Worm (Caenorhabditis elegans): ENCODE results near the gene lelo-2.
A peak's percentile ranks its signal among the peaks of the same experiment; 100 is the strongest.

lelo-2 gene

ce11 chrIII:1389988-1390387, 37.0 kb downstream of the lelo-2 start:
- no peak for TF ChIP-seq saeg-2 (GFP tag; IDR thresholded peaks at IDR 0.05)
- peak; percentile 75 for TF ChIP-seq dmd-6 (GFP tag; IDR thresholded peaks at IDR 0.05)
- TF ChIP-seq nhr-28 (tag; optimal IDR thresholded peaks at IDR 0.05), result peak; percentile 83
- TF ChIP-seq pqm-1 (tag; optimal IDR thresholded peaks at IDR 0.05), result peak; percentile 94
- peak; percentile 37; the same call in 1 of the 2 replicates for TF ChIP-seq php-3 (GFP tag; IDR thresholded peaks at IDR 0.05)
- TF ChIP-seq sdz-12 (GFP tag; optimal IDR thresholded peaks at IDR 0.05), result no peak
- no peak for TF ChIP-seq ceh-20 (GFP tag; IDR thresholded peaks at IDR 0.05)
- TF ChIP-seq hlh-30 (tag; optimal IDR thresholded peaks at IDR 0.05; ENCODE audit: insufficient read depth), result no peak
- peak; percentile 1 for TF ChIP-seq T20F7.1 (GFP tag; optimal IDR thresholded peaks at IDR 0.05)
- no peak for TF ChIP-seq ZK337.2 (GFP tag; IDR thresholded peaks at IDR 0.05)
- TF ChIP-seq Y48G9A.11 (GFP tag; IDR thresholded peaks at IDR 0.05), result no peak
- peak in 1 of 2 experiments; percentile 22 for TF ChIP-seq lsy-2 (tag; optimal IDR thresholded peaks at IDR 0.05)
- TF ChIP-seq dve-1 (tag; optimal IDR thresholded peaks at IDR 0.05; ENCODE audit: insufficient read depth), result peak; percentile 71
- TF ChIP-seq nhr-77 (tag; optimal IDR thresholded peaks at IDR 0.05), result peak; percentile 57
- no peak for TF ChIP-seq F37D6.2 (tag; optimal IDR thresholded peaks at IDR 0.05)
- no peak for TF ChIP-seq daf-16 (GFP tag; optimal IDR thresholded peaks at IDR 0.05)
- peak; percentile 61 for TF ChIP-seq daf-16 (tag; optimal IDR thresholded peaks at IDR 0.05)
- peak; percentile 59 for TF ChIP-seq hlh-11 (tag; optimal IDR thresholded peaks at IDR 0.05)
- TF ChIP-seq hif-1 (tag; optimal IDR thresholded peaks at IDR 0.05), result no peak
- TF ChIP-seq egl-27 (tag; optimal IDR thresholded peaks at IDR 0.05), result no peak

- TF ChIP-seq dmd-6 (GFP tag; IDR thresholded peaks at IDR 0.05), result peak; percentile 34; the same call in 1 of the 2 replicates
- no peak for TF ChIP-seq lir-3 (tag; optimal IDR thresholded peaks at IDR 0.05)
- TF ChIP-seq dpl-1 (GFP tag; optimal IDR thresholded peaks at IDR 0.05), result no peak
- TF ChIP-seq hlh-11 (tag; optimal IDR thresholded peaks at IDR 0.05), result peak; percentile 55
- TF ChIP-seq nhr-102 (tag; optimal IDR thresholded peaks at IDR 0.05), result no peak
- no peak for TF ChIP-seq T20F7.1 (GFP tag; optimal IDR thresholded peaks at IDR 0.05)
- no peak for TF ChIP-seq ctbp-1 (GFP tag; IDR thresholded peaks at IDR 0.05)
- peak; percentile 70 for TF ChIP-seq dve-1 (tag; optimal IDR thresholded peaks at IDR 0.05; ENCODE audit: insufficient read depth)
- TF ChIP-seq mdt-29 (GFP tag; IDR thresholded peaks at IDR 0.05), result no peak
- no peak for TF ChIP-seq skn-1 (tag; optimal IDR thresholded peaks at IDR 0.05)
- TF ChIP-seq nhr-42 (GFP tag; IDR thresholded peaks at IDR 0.05), result no peak
- no peak for TF ChIP-seq R02D3.7 (tag; optimal IDR thresholded peaks at IDR 0.05)
- no peak for TF ChIP-seq daf-16 (GFP tag; optimal IDR thresholded peaks at IDR 0.05)
- peak; percentile 59 for TF ChIP-seq daf-16 (tag; optimal IDR thresholded peaks at IDR 0.05)
- TF ChIP-seq nhr-111 (GFP tag; optimal IDR thresholded peaks at IDR 0.05), result no peak
- TF ChIP-seq pqm-1 (tag; optimal IDR thresholded peaks at IDR 0.05), result peak; percentile 1
- no peak for TF ChIP-seq zip-2 (tag; optimal IDR thresholded peaks at IDR 0.05)
- peak in 1 of 2 experiments; percentile 82 for TF ChIP-seq unc-62 (GFP tag; optimal IDR thresholded peaks at IDR 0.05 in 1 of 2)
- no peak for TF ChIP-seq unc-62 (tag; optimal IDR thresholded peaks at IDR 0.05)
- no peak for TF ChIP-seq egl-43 (GFP tag; IDR thresholded peaks at IDR 0.05)
- TF ChIP-seq mdl-1 (tag; optimal IDR thresholded peaks at IDR 0.05), result no peak
- no peak for TF ChIP-seq F37D6.2 (tag; optimal IDR thresholded peaks at IDR 0.05)
- peak; percentile 23 for TF ChIP-seq nhr-28 (tag; optimal IDR thresholded peaks at IDR 0.05)
- peak; percentile 26 for TF ChIP-seq hlh-30 (tag; optimal IDR thresholded peaks at IDR 0.05; ENCODE audit: insufficient read depth)
- TF ChIP-seq daf-12 (tag; optimal IDR thresholded peaks at IDR 0.05), result no peak
- TF ChIP-seq F26F4.8 (GFP tag; conservative IDR thresholded peaks at IDR 0.05), result no peak
Observed at ce11 chrIII:1388274-1389058, 38.6 kb downstream of the lelo-2 start, which contains the start of gene pals-20. Gene pals-20, minus strand, starts transcription at chrIII:1388324.

- TF ChIP-seq hlh-11 (tag; optimal IDR thresholded peaks at IDR 0.05), result peak; percentile 22
- peak; percentile 53 for TF ChIP-seq dmd-6 (GFP tag; IDR thresholded peaks at IDR 0.05)
- TF ChIP-seq hif-1 (tag; optimal IDR thresholded peaks at IDR 0.05), result no peak
- TF ChIP-seq nhr-41 (GFP tag; IDR thresholded peaks at IDR 0.05), result no peak
- TF ChIP-seq nhr-42 (GFP tag; IDR thresholded peaks at IDR 0.05), result no peak
- TF ChIP-seq pqm-1 (tag; optimal IDR thresholded peaks at IDR 0.05), result peak; percentile 54
- no peak for TF ChIP-seq nhr-48 (tag; optimal IDR thresholded peaks at IDR 0.05)
- TF ChIP-seq daf-16 (GFP tag; optimal IDR thresholded peaks at IDR 0.05), result no peak
- TF ChIP-seq daf-16 (tag; optimal IDR thresholded peaks at IDR 0.05), result peak; percentile 39
- peak; percentile 50 for TF ChIP-seq nhr-28 (tag; optimal IDR thresholded peaks at IDR 0.05)
Observed at ce11 chrIII:1384694-1385093, 42.3 kb downstream of the lelo-2 start.

All from whole organism, L4 larva.